Fruit fly (Drosophila melanogaster): ENCODE results near the gene CG7778.

The CG7778 gene

dm6 chr2L:8384108-8384601, 37.7 kb downstream of the CG7778 start, which contains the start of the genes Dad1 and CG13384 (continued):
- TF ChIP-seq CG17568 (GFP tag; optimal IDR thresholded peaks at IDR 0.05): peak; percentile 76
- TF ChIP-seq yki (optimal IDR thresholded peaks at IDR 0.05): no peak
- peak; percentile 43 for TF ChIP-seq CG3995 (GFP tag; optimal IDR thresholded peaks at IDR 0.05)
- TF ChIP-seq hbn (GFP tag; IDR thresholded peaks at IDR 0.05; ENCODE audit: partially characterized antibody): no peak; the same call in 1 of the 2 replicates
- TF ChIP-seq croc (GFP tag; conservative IDR thresholded peaks at IDR 0.05): peak; percentile 90
- peak; percentile 64 for TF ChIP-seq HLH54F (GFP tag; optimal IDR thresholded peaks at IDR 0.05)
- peak; percentile 5 for TF ChIP-seq NC2α (GFP tag; optimal IDR thresholded peaks at IDR 0.05)
- peak in 1 of 3 experiments; percentile 81 for TF ChIP-seq Stat92E (GFP tag; optimal IDR thresholded peaks at IDR 0.05)
- TF ChIP-seq CG1792 (GFP tag; optimal IDR thresholded peaks at IDR 0.05): no peak
- no peak for TF ChIP-seq Sin3A (optimal IDR thresholded peaks at IDR 0.05)
- TF ChIP-seq CG7839 (tag; optimal IDR thresholded peaks at IDR 0.05): peak; percentile 96
- 0 out of 2 replicates have a peak, but pooled peaks have one; percentile 51 for TF ChIP-seq unc-4 (GFP tag; IDR thresholded peaks at IDR 0.05; ENCODE audit: partially characterized antibody)
- no peak for TF ChIP-seq emc (GFP tag; optimal IDR thresholded peaks at IDR 0.05)
- TF ChIP-seq insv (GFP tag; optimal IDR thresholded peaks at IDR 0.05): peak in 1 of 2 experiments; percentile 64
- no peak for TF ChIP-seq Dfd (GFP tag; optimal IDR thresholded peaks at IDR 0.05)
- TF ChIP-seq CG13775 (GFP tag; optimal IDR thresholded peaks at IDR 0.05): peak; percentile 93
- peak; percentile 40; the same call in 1 of the 3 replicates for TF ChIP-seq gce (GFP tag; IDR thresholded peaks at IDR 0.05)
- no peak for TF ChIP-seq lov (optimal IDR thresholded peaks at IDR 0.05)
- no peak for TF ChIP-seq lov (GFP tag; IDR thresholded peaks at IDR 0.05)
- peak; percentile 87 for TF ChIP-seq CG10366 (GFP tag; IDR thresholded peaks at IDR 0.05)
- TF ChIP-seq hb (GFP tag; IDR thresholded peaks at IDR 0.05; ENCODE audit: partially characterized antibody): no peak
- peak; percentile 95 for TF ChIP-seq Xbp1 (GFP tag; optimal IDR thresholded peaks at IDR 0.05)
- TF ChIP-seq Fer2 (tag; optimal IDR thresholded peaks at IDR 0.05): peak; percentile 94
- TF ChIP-seq zen (tag; optimal IDR thresholded peaks at IDR 0.05): peak; percentile 89
- peak; percentile 87 for TF ChIP-seq salm (tag; optimal IDR thresholded peaks at IDR 0.05)
- TF ChIP-seq CG30403 (GFP tag; optimal IDR thresholded peaks at IDR 0.05): peak; percentile 96
- TF ChIP-seq CG2202 (tag; optimal IDR thresholded peaks at IDR 0.05): peak; percentile 81
- peak; percentile 62 for TF ChIP-seq wor (GFP tag; IDR thresholded peaks at IDR 0.05)
- peak; percentile 93 for TF ChIP-seq CG12299 (tag; optimal IDR thresholded peaks at IDR 0.05)
- TF ChIP-seq CG2116 (GFP tag; optimal IDR thresholded peaks at IDR 0.05): peak; percentile 91
- TF ChIP-seq CG17612 (GFP tag; IDR thresholded peaks at IDR 0.05): peak; percentile 82
- peak; percentile 28 for TF ChIP-seq CG17802 (tag; optimal IDR thresholded peaks at IDR 0.05)
- peak; percentile 83 for TF ChIP-seq CG4820 (GFP tag; optimal IDR thresholded peaks at IDR 0.05)
- peak; percentile 91 for TF ChIP-seq CG1233 (GFP tag; optimal IDR thresholded peaks at IDR 0.05)
- peak; percentile 97 for TF ChIP-seq CG2712 (tag; optimal IDR thresholded peaks at IDR 0.05)
- no peak for TF ChIP-seq eyg (GFP tag; optimal IDR thresholded peaks at IDR 0.05)
- peak; percentile 63 for TF ChIP-seq Hmx (GFP tag; optimal IDR thresholded peaks at IDR 0.05)
- peak; percentile 88 for TF ChIP-seq CG34422 (GFP tag; IDR thresholded peaks at IDR 0.05)
- no peak for TF ChIP-seq jing (GFP tag; optimal IDR thresholded peaks at IDR 0.05)
- peak; percentile 35 for TF ChIP-seq shn (GFP tag; optimal IDR thresholded peaks at IDR 0.05)
- TF ChIP-seq CG12155 (GFP tag; optimal IDR thresholded peaks at IDR 0.05): peak; percentile 90
- peak; percentile 100 for TF ChIP-seq grau (tag; optimal IDR thresholded peaks at IDR 0.05)
- TF ChIP-seq CG15269 (tag; optimal IDR thresholded peaks at IDR 0.05): peak; percentile 96
- TF ChIP-seq CG7928 (GFP tag; optimal IDR thresholded peaks at IDR 0.05): peak; percentile 60
- TF ChIP-seq CG5180 (GFP tag; optimal IDR thresholded peaks at IDR 0.05): peak; percentile 69
- TF ChIP-seq Rx (GFP tag; IDR thresholded peaks at IDR 0.05): peak; percentile 58
- peak; percentile 51 for TF ChIP-seq CG8359 (GFP tag; optimal IDR thresholded peaks at IDR 0.05; ENCODE audit: borderline replicate concordance)
- TF ChIP-seq CG14014 (GFP tag; IDR thresholded peaks at IDR 0.05): peak; percentile 94
- TF ChIP-seq CG10979 (tag; optimal IDR thresholded peaks at IDR 0.05): peak; percentile 90
- TF ChIP-seq wdn (GFP tag; IDR thresholded peaks at IDR 0.05): peak; percentile 86
- peak; percentile 94 for TF ChIP-seq CG6689 (GFP tag; IDR thresholded peaks at IDR 0.05)

All from whole organism, embryonic.